Worm (Caenorhabditis elegans) whole organism, early embryonic: ENCODE measurements around the gene icln-1.

Experiments
- B0310.2 ChIP-seq: sonication (generic microtip); optimal IDR thresholded peaks from 2 replicates; lab custom pipeline; 2016; ENCODE audit warnings: mild to moderate bottlenecking, missing genetic modification characterization, missing compliant biosample characterization
- F13C5.2 ChIP-seq: sonication (generic microtip); optimal IDR thresholded peaks from 2 replicates; lab custom pipeline; 2017; ENCODE audit warnings: mild to moderate bottlenecking, missing genetic modification characterization, inconsistent platforms, missing compliant biosample characterization
- ama-1 ChIP-seq: fragments of 150-350 bp; optimal IDR thresholded peaks from 2 replicates; lab custom pipeline; 2014
- ceh-36 ChIP-seq: sonication (generic microtip); optimal IDR thresholded peaks from 2 replicates; lab custom pipeline; 2016; ENCODE audit warnings: missing genetic modification characterization, inconsistent platforms, missing compliant biosample characterization
- ets-7 ChIP-seq: sonication (generic microtip); optimal IDR thresholded peaks from 2 replicates; lab custom pipeline; 2016; ENCODE audit warnings: missing genotype, missing genetic modification characterization, missing compliant biosample characterization
- hmbx-1 ChIP-seq: sonication (generic microtip); optimal IDR thresholded peaks from 2 replicates; lab custom pipeline; 2016; ENCODE audit warnings: mild to moderate bottlenecking, missing genetic modification characterization, missing compliant biosample characterization
- hmg-4 ChIP-seq: fragments of 200-800 bp; sonication (Bioruptor generic); optimal IDR thresholded peaks from 2 replicates; lab custom pipeline; 2018; ENCODE audit warnings: mild to moderate bottlenecking, missing genetic modification characterization, missing compliant biosample characterization

DNA sequence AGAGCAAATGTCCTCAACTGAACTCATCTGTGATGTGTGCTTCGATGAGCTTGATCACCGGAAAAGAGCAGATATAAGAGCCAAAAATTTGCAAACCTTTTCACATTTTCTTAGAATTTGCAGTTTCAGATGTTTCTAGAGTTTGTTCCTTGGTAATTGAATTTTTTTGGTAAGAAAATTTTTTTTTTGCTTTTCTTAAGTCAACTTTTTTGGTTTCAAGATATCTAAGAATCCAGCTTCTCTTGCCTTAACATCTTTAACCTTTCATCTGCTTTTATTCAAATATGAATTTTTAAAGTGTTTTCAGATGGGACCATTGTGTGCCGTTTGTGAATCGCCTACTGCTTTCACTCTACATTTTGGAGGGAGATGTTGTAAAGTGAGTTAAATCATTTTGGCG lies 25.8 kb downstream of the icln-1 start, which contains the start of gene nhr-11:
- TF ChIP-seq ceh-36 (tag; lab: Kevin White, UChicago), result no peak
- TF ChIP-seq ama-1 (lab: Kevin White, UChicago), result no peak
- TF ChIP-seq B0310.2 (tag; lab: Kevin White, UChicago), result no peak
- no peak for TF ChIP-seq hmbx-1 (tag; lab: Kevin White, UChicago)
- TF ChIP-seq hmg-4 (GFP tag; lab: Kevin White, UChicago), result no peak
- TF ChIP-seq ets-7 (tag; lab: Kevin White, UChicago), result no peak
- no peak for TF ChIP-seq F13C5.2 (tag; lab: Kevin White, UChicago)
